Worm (Caenorhabditis elegans): ENCODE measurements around the gene C24H10.3.

Gene C24H10.3

ce11 chrX:5106187-5106694 lies 45.4 kb downstream of the C24H10.3 start:
- TF ChIP-seq T22C8.4 (GFP tag; IDR thresholded peaks at IDR 0.05) (no peak), cog-1 (tag; optimal IDR thresholded peaks at IDR 0.05) (no peak), flt-1 (GFP tag; IDR thresholded peaks at IDR 0.05) (no peak), ztf-29 (GFP tag; IDR thresholded peaks at IDR 0.05) (no peak), tab-1 (GFP tag; IDR thresholded peaks at IDR 0.05) (no peak), klf-2 (GFP tag; conservative IDR thresholded peaks at IDR 0.05) (no peak), ref-1 (GFP tag; conservative IDR thresholded peaks at IDR 0.05) (no peak), ztf-23 (GFP tag; IDR thresholded peaks at IDR 0.05) (no peak), med-1 (GFP tag; optimal IDR thresholded peaks at IDR 0.05; ENCODE audit: insufficient read depth) (no peak)

ce11 chrX:5106942-5107341 lies 46.1 kb downstream of the C24H10.3 start, which contains the start of gene C42D8.9:
TSS of gene C42D8.9 (minus strand) at chrX:5107042.
- no peak for TF ChIP-seq tab-1 (GFP tag; IDR thresholded peaks at IDR 0.05)
- TF ChIP-seq T22C8.4 (GFP tag; IDR thresholded peaks at IDR 0.05), result no peak
- TF ChIP-seq ztf-29 (GFP tag; IDR thresholded peaks at IDR 0.05), result no peak
- TF ChIP-seq klf-2 (GFP tag; conservative IDR thresholded peaks at IDR 0.05), result no peak
- no peak for TF ChIP-seq med-1 (GFP tag; optimal IDR thresholded peaks at IDR 0.05; ENCODE audit: insufficient read depth)
- no peak for TF ChIP-seq cog-1 (tag; optimal IDR thresholded peaks at IDR 0.05)
- no peak for TF ChIP-seq ztf-23 (GFP tag; IDR thresholded peaks at IDR 0.05)
- no peak for TF ChIP-seq flt-1 (GFP tag; IDR thresholded peaks at IDR 0.05)
- no peak for TF ChIP-seq ref-1 (GFP tag; conservative IDR thresholded peaks at IDR 0.05)

ce11 chrX:5109130-5109529 lies 48.3 kb downstream of the C24H10.3 start, which contains the start of gene C42D8.1:
TSS of gene C42D8.1 (plus strand) at chrX:5109506.
- no peak for TF ChIP-seq med-1 (GFP tag; optimal IDR thresholded peaks at IDR 0.05; ENCODE audit: insufficient read depth)

Measured in whole organism, midembryonic.